Fruit fly (Drosophila melanogaster): ENCODE results near the gene CG13607.

CG13607 gene

dm6 chr3R:24108902-24109389 lies 7.2 kb downstream of the CG13607 start, which contains the start of the genes eIF4EHP and CG18428 (continued):
- TF ChIP-seq CG3847 (GFP tag; IDR thresholded peaks at IDR 0.05) (no peak), Taf1 (GFP tag; IDR thresholded peaks at IDR 0.05) (no peak; the same call in 1 of the 2 replicates), CG4424 (GFP tag; optimal IDR thresholded peaks at IDR 0.05) (peak; percentile 98), HLH54F (GFP tag; optimal IDR thresholded peaks at IDR 0.05) (peak; percentile 89), CG16813 (GFP tag; IDR thresholded peaks at IDR 0.05; ENCODE audit: partially characterized antibody) (no peak), Fer1 (GFP tag; optimal IDR thresholded peaks at IDR 0.05) (peak; percentile 100), CG11247 (GFP tag; IDR thresholded peaks at IDR 0.05) (no peak), Hr3 (GFP tag; optimal IDR thresholded peaks at IDR 0.05) (peak; percentile 100), CG13775 (GFP tag; optimal IDR thresholded peaks at IDR 0.05) (peak; percentile 99), CG16815 (GFP tag; optimal IDR thresholded peaks at IDR 0.05) (peak; percentile 99), Hmr (GFP tag; optimal IDR thresholded peaks at IDR 0.05) (peak; percentile 99), ci (GFP tag; IDR thresholded peaks at IDR 0.05) (no peak; the same call in 2 of the 3 replicates), Dip2 (GFP tag; IDR thresholded peaks at IDR 0.05) (no peak), Rx (GFP tag; IDR thresholded peaks at IDR 0.05) (no peak), CG18619 (GFP tag; optimal IDR thresholded peaks at IDR 0.05) (peak; percentile 99), esg (GFP tag; conservative IDR thresholded peaks at IDR 0.05) (no peak), CG7839 (tag; optimal IDR thresholded peaks at IDR 0.05) (peak; percentile 100), CG13287 (GFP tag; IDR thresholded peaks at IDR 0.05; ENCODE audit: partially characterized antibody) (no peak), zen (tag; optimal IDR thresholded peaks at IDR 0.05) (peak; percentile 99), eve (GFP tag; optimal IDR thresholded peaks at IDR 0.05) (no peak), yki (optimal IDR thresholded peaks at IDR 0.05) (no peak), CG11398 (GFP tag; optimal IDR thresholded peaks at IDR 0.05) (peak; percentile 79), aop (GFP tag; IDR thresholded peaks at IDR 0.05) (no peak; the same call in 1 of the 2 replicates), ssp (GFP tag; IDR thresholded peaks at IDR 0.05) (no peak), Elba2 (GFP tag; optimal IDR thresholded peaks at IDR 0.05) (peak; percentile 73), CG14441 (GFP tag; IDR thresholded peaks at IDR 0.05) (no peak), CG12071 (GFP tag; optimal IDR thresholded peaks at IDR 0.05) (peak; percentile 96), CG8924 (tag; optimal IDR thresholded peaks at IDR 0.05) (peak; percentile 100), tna (GFP tag; IDR thresholded peaks at IDR 0.05; ENCODE audit: partially characterized antibody) (no peak), slou (GFP tag; optimal IDR thresholded peaks at IDR 0.05) (peak; percentile 97), lbe (GFP tag; optimal IDR thresholded peaks at IDR 0.05) (peak; percentile 97), CG4360 (GFP tag; IDR thresholded peaks at IDR 0.05) (no peak), CG7928 (GFP tag; optimal IDR thresholded peaks at IDR 0.05) (peak; percentile 79), Side (GFP tag; optimal IDR thresholded peaks at IDR 0.05) (peak; percentile 68), exex (tag; optimal IDR thresholded peaks at IDR 0.05) (peak; percentile 98), Doc2 (GFP tag; IDR thresholded peaks at IDR 0.05) (no peak), mam (GFP tag; optimal IDR thresholded peaks at IDR 0.05) (peak; percentile 94), CG8281 (tag; optimal IDR thresholded peaks at IDR 0.05) (peak; percentile 94), dati (GFP tag; IDR thresholded peaks at IDR 0.05) (no peak), CG30431 (GFP tag; optimal IDR thresholded peaks at IDR 0.05) (peak; percentile 97), Dek (tag; optimal IDR thresholded peaks at IDR 0.05) (peak; percentile 99), CG6791 (GFP tag; IDR thresholded peaks at IDR 0.05; ENCODE audit: partially characterized antibody) (no peak), rib (GFP tag; IDR thresholded peaks at IDR 0.05) (no peak), CG12104 (GFP tag; optimal IDR thresholded peaks at IDR 0.05) (peak; percentile 99), chif (GFP tag; optimal IDR thresholded peaks at IDR 0.05) (peak; percentile 79 to 88), bcd (GFP tag; optimal IDR thresholded peaks at IDR 0.05) (peak; percentile 100), cwo (GFP tag; optimal IDR thresholded peaks at IDR 0.05) (peak; percentile 98), CG6654 (GFP tag; optimal IDR thresholded peaks at IDR 0.05) (peak; percentile 93), Doc3 (GFP tag; IDR thresholded peaks at IDR 0.05; ENCODE audit: partially characterized antibody) (no peak), ap (GFP tag; IDR thresholded peaks at IDR 0.05) (no peak; the same call in 1 of the 2 replicates), CG12769 (tag; optimal IDR thresholded peaks at IDR 0.05) (peak; percentile 94)
